Fruit fly (Drosophila melanogaster): ENCODE results near the gene CG15343.

- TF ChIP-seq CG8478 (optimal IDR thresholded peaks at IDR 0.05), result no peak
- no peak for TF ChIP-seq CTCF (optimal IDR thresholded peaks at IDR 0.05)
Observed at dm6 chrX:8242298-8242697, 31.3 kb downstream of the CG15343 start, which contains the start of gene Trxr1.

All from S2 (cell line).